Fruit fly (Drosophila melanogaster) whole organism, prepupa: ENCODE results near the gene CG32071.

Source experiments
- Blimp-1 ChIP-seq: fragments of 200-800 bp; sonication (Bioruptor generic); optimal IDR thresholded peaks from 3 replicates; lab custom pipeline; 2017; ENCODE audit warnings: missing biosample characterization, missing genetic modification characterization, mild to moderate bottlenecking, moderate library complexity, missing genetic modification reagents
- CG10631 ChIP-seq: fragments of 200-800 bp; sonication (Bioruptor generic); optimal IDR thresholded peaks from 2 replicates; lab custom pipeline; 2016; ENCODE audit warnings: missing biosample characterization, missing genetic modification characterization
- CG11762 ChIP-seq: fragments of 200-800 bp; sonication (Bioruptor generic); optimal IDR thresholded peaks from 3 replicates; lab custom pipeline; 2016; ENCODE audit warnings: missing biosample characterization, missing genetic modification characterization; ENCODE audit not compliant: insufficient read depth
- CG11902 ChIP-seq: fragments of 200-800 bp; sonication (Bioruptor generic); optimal IDR thresholded peaks from 3 replicates; lab custom pipeline; 2016; ENCODE audit warnings: missing biosample characterization, missing genetic modification characterization
- CG15336 ChIP-seq: fragments of 200-800 bp; sonication (Bioruptor generic); IDR thresholded peaks from 2 replicates; pipeline ENCODE4 v1.3.6; 2022; ENCODE audit warnings: missing biosample characterization, missing genetic modification characterization
- CG1621 ChIP-seq: fragments of 200-800 bp; sonication (Bioruptor generic); optimal IDR thresholded peaks from 3 replicates; lab custom pipeline; 2018; ENCODE audit warnings: missing biosample characterization, mild to moderate bottlenecking, missing genetic modification characterization
- CG16779 ChIP-seq: fragments of 200-800 bp; sonication (Bioruptor generic); optimal IDR thresholded peaks from 3 replicates; lab custom pipeline; 2017; ENCODE audit warnings: missing biosample characterization, mild to moderate bottlenecking, missing genetic modification characterization
- CG3032 ChIP-seq: fragments of 200-800 bp; optimal IDR thresholded peaks from 2 replicates; lab custom pipeline; 2019; ENCODE audit warnings: missing biosample characterization, mild to moderate bottlenecking, missing genetic modification characterization, moderate library complexity
- CG32006 ChIP-seq: fragments of 200-800 bp; sonication (Bioruptor generic); optimal IDR thresholded peaks from 3 replicates; lab custom pipeline; 2017; ENCODE audit warnings: missing biosample characterization, mild to moderate bottlenecking, missing genetic modification characterization
- CG34406 ChIP-seq: fragments of 200-800 bp; sonication (Bioruptor generic); optimal IDR thresholded peaks from 3 replicates; lab custom pipeline; 2016; ENCODE audit warnings: missing biosample characterization, missing genetic modification characterization
- CG3919 ChIP-seq: fragments of 200-800 bp; sonication (Bioruptor generic); optimal IDR thresholded peaks from 3 replicates; lab custom pipeline; 2016; ENCODE audit warnings: missing biosample characterization, missing genetic modification characterization
- CG6163 ChIP-seq: fragments of 200-800 bp; sonication (Bioruptor generic); IDR thresholded peaks from 3 replicates; pipeline ENCODE4 v1.3.6; 2022; ENCODE audit warnings: missing biosample characterization, missing genetic modification characterization
- CG6792 ChIP-seq: fragments of 200-800 bp; sonication (Bioruptor generic); optimal IDR thresholded peaks from 3 replicates; lab custom pipeline; 2016; ENCODE audit warnings: missing biosample characterization, missing genetic modification characterization
- CG6808 ChIP-seq: fragments of 200-800 bp; sonication (Bioruptor generic); optimal IDR thresholded peaks from 3 replicates; lab custom pipeline; 2017; ENCODE audit warnings: missing biosample characterization, missing genetic modification characterization, mild to moderate bottlenecking, moderate library complexity, missing genetic modification reagents
- CG6854 ChIP-seq: fragments of 200-800 bp; sonication (Bioruptor generic); optimal IDR thresholded peaks from 2 replicates; lab custom pipeline; 2017; ENCODE audit warnings: missing biosample characterization, mild to moderate bottlenecking, missing genetic modification characterization
- CG8119 ChIP-seq: fragments of 200-800 bp; sonication (Bioruptor generic); IDR thresholded peaks from 3 replicates; pipeline ENCODE4 v1.3.6; 2022; ENCODE audit warnings: missing biosample characterization, missing genetic modification characterization
- CG8319 ChIP-seq: fragments of 200-800 bp; sonication (Bioruptor generic); optimal IDR thresholded peaks from 3 replicates; lab custom pipeline; 2016; ENCODE audit warnings: missing biosample characterization, missing genetic modification characterization
- CG8632 ChIP-seq: fragments of 200-800 bp; sonication (Bioruptor generic); optimal IDR thresholded peaks from 3 replicates; lab custom pipeline; 2016; ENCODE audit warnings: missing biosample characterization, missing genetic modification characterization
- CG9139 ChIP-seq: fragments of 200-800 bp; sonication (Bioruptor generic); optimal IDR thresholded peaks from 3 replicates; lab custom pipeline; 2017; ENCODE audit warnings: missing biosample characterization, mild to moderate bottlenecking, missing genetic modification characterization
- Eip75B ChIP-seq: fragments of 200-800 bp; sonication (Bioruptor generic); optimal IDR thresholded peaks from 3 replicates; lab custom pipeline; 2016; ENCODE audit warnings: missing biosample characterization, missing genetic modification characterization
- Eip78C ChIP-seq: fragments of 200-800 bp; sonication (Bioruptor generic); peaks from one replicate; lab custom pipeline; 2016; ENCODE audit warnings: missing biosample characterization, missing genetic modification characterization
- Ets96B ChIP-seq: fragments of 200-800 bp; optimal IDR thresholded peaks from 2 replicates; lab custom pipeline; 2019; ENCODE audit warnings: missing biosample characterization, mild to moderate bottlenecking, missing genetic modification characterization, moderate library complexity
- Gug ChIP-seq: fragments of 200-800 bp; sonication (Bioruptor generic); IDR thresholded peaks from 2 replicates; pipeline ENCODE4 v1.3.6; 2022; ENCODE audit warnings: missing biosample characterization, missing genetic modification characterization
- Hr38 ChIP-seq: sonication (Bioruptor generic); optimal IDR thresholded peaks from 2 replicates; lab custom pipeline; 2016; ENCODE audit warnings: missing biosample characterization, missing genetic modification characterization
- Hr39 ChIP-seq: fragments of 200-800 bp; sonication (Bioruptor generic); optimal IDR thresholded peaks from 2 replicates; lab custom pipeline; 2016; ENCODE audit warnings: missing biosample characterization, missing genetic modification characterization
- Lpt ChIP-seq: fragments of 200-800 bp; sonication (Bioruptor generic); optimal IDR thresholded peaks from 3 replicates; lab custom pipeline; 2016; ENCODE audit warnings: missing biosample characterization, missing genetic modification characterization
- Met ChIP-seq: fragments of 200-800 bp; sonication (Bioruptor generic); optimal IDR thresholded peaks from 3 replicates; lab custom pipeline; 2016; ENCODE audit warnings: missing biosample characterization, missing genetic modification characterization
- OdsH ChIP-seq: fragments of 200-800 bp; sonication (Bioruptor generic); optimal IDR thresholded peaks from 3 replicates; lab custom pipeline; 2016; ENCODE audit warnings: missing biosample characterization, missing genetic modification characterization
- Smox ChIP-seq: fragments of 200-800 bp; sonication (Bioruptor generic); optimal IDR thresholded peaks from 3 replicates; lab custom pipeline; 2016; ENCODE audit warnings: missing biosample characterization, missing genetic modification characterization
- Sox14 ChIP-seq: fragments of 200-800 bp; sonication (Bioruptor generic); optimal IDR thresholded peaks from 3 replicates; lab custom pipeline; 2016; ENCODE audit warnings: missing biosample characterization, missing genetic modification characterization
- achi ChIP-seq: fragments of 200-800 bp; sonication (Bioruptor generic); optimal IDR thresholded peaks from 3 replicates; lab custom pipeline; 2016; ENCODE audit warnings: missing biosample characterization, missing genetic modification characterization
- acj6 ChIP-seq: fragments of 200-800 bp; sonication (Bioruptor generic); optimal IDR thresholded peaks from 3 replicates; lab custom pipeline; 2016; ENCODE audit warnings: missing biosample characterization, missing genetic modification characterization
- cyc ChIP-seq: fragments of 200-800 bp; sonication (Bioruptor generic); optimal IDR thresholded peaks from 3 replicates; lab custom pipeline; 2016; ENCODE audit warnings: missing biosample characterization, missing genetic modification characterization
- dac ChIP-seq: fragments of 200-800 bp; sonication (Bioruptor generic); optimal IDR thresholded peaks from 2 replicates; lab custom pipeline; 2017; ENCODE audit warnings: missing biosample characterization, mild to moderate bottlenecking, missing genetic modification characterization
- dsx ChIP-seq: fragments of 200-800 bp; optimal IDR thresholded peaks from 3 replicates; lab custom pipeline; 2019; ENCODE audit warnings: missing biosample characterization, mild to moderate bottlenecking, missing genetic modification characterization, moderate library complexity; ENCODE audit not compliant: poor library complexity, severe bottlenecking
- eg ChIP-seq: fragments of 200-800 bp; sonication (Bioruptor generic); IDR thresholded peaks from 3 replicates; pipeline ENCODE4 v1.3.6; 2022; ENCODE audit warnings: missing biosample characterization, missing genetic modification characterization
- esn ChIP-seq: fragments of 200-800 bp; sonication (Bioruptor generic); optimal IDR thresholded peaks from 2 replicates; lab custom pipeline; 2016; ENCODE audit warnings: missing biosample characterization, mild to moderate bottlenecking, missing genetic modification characterization, moderate library complexity
- fd59A ChIP-seq: fragments of 200-800 bp; sonication (Bioruptor generic); optimal IDR thresholded peaks from 2 replicates; lab custom pipeline; 2017; ENCODE audit warnings: missing biosample characterization, mild to moderate bottlenecking, missing genetic modification characterization, missing genetic modification reagents
- fd85E ChIP-seq: fragments of 200-800 bp; sonication (Bioruptor generic); optimal IDR thresholded peaks from 3 replicates; lab custom pipeline; 2016; ENCODE audit warnings: missing biosample characterization, missing genetic modification characterization
- fkh ChIP-seq: fragments of 200-800 bp; sonication (Bioruptor generic); optimal IDR thresholded peaks from 3 replicates; lab custom pipeline; 2017; ENCODE audit warnings: missing biosample characterization, mild to moderate bottlenecking, missing genetic modification characterization, moderate library complexity
- net ChIP-seq: fragments of 200-800 bp; sonication (Bioruptor generic); optimal IDR thresholded peaks from 3 replicates; lab custom pipeline; 2016; ENCODE audit warnings: missing biosample characterization, missing genetic modification characterization
- pdm3 ChIP-seq: fragments of 200-800 bp; sonication (Bioruptor generic); optimal IDR thresholded peaks from 3 replicates; lab custom pipeline; 2016; ENCODE audit warnings: missing biosample characterization, missing genetic modification characterization
- salr ChIP-seq, 2 experiments: fragments of 200-800 bp; sonication (Bioruptor generic); optimal IDR thresholded peaks; 3 replicates each; lab custom pipeline; 2016 to 2018; ENCODE audit warnings: missing biosample characterization in 2 of 2, missing genetic modification characterization in 2 of 2, mild to moderate bottlenecking in 1 of 2
- svp ChIP-seq: fragments of 200-800 bp; sonication (Bioruptor generic); peaks from one replicate; lab custom pipeline; 2016; ENCODE audit warnings: missing biosample characterization, missing genetic modification characterization
- topi ChIP-seq: fragments of 200-800 bp; sonication (Bioruptor generic); optimal IDR thresholded peaks from 3 replicates; lab custom pipeline; 2016; ENCODE audit warnings: missing biosample characterization, missing genetic modification characterization
- vri ChIP-seq: fragments of 200-800 bp; sonication (Bioruptor generic); optimal IDR thresholded peaks from 3 replicates; lab custom pipeline; 2016; ENCODE audit warnings: missing biosample characterization, mild to moderate bottlenecking, missing genetic modification characterization

Gene CG32071

DNA sequence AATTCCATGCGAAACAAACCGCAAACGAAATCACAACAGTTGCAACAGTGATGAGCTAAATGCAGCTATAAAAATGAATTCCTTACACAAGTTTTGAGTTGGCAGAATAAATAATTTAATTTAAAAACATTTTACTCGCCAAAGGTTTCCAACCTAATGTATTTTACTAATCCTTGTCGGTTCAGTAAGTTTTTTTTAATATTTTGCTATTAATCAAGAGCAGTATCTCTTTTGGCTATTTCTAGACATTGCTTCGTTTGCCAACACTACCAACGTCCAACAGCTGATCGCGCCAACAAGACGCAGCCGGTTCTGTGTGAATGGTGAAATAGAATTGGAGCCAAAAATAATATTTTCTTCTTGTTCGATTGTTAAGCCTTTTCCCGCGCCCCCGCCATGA is 39.0 kb downstream of the CG32071 start, which contains the start of the genes CG32075, CG45101 and SuUR (continued):
- peak; percentile 89 for TF ChIP-seq cyc (GFP tag; lab: Kevin White, UChicago)
- peak; percentile 65 for TF ChIP-seq Hr38 (GFP tag; lab: Kevin White, UChicago)
- peak; percentile 76 for TF ChIP-seq CG3919
- peak; percentile 81 for TF ChIP-seq CG8319 (GFP tag; lab: Kevin White, UChicago)
- TF ChIP-seq CG3032: peak; percentile 78
- no peak for TF ChIP-seq CG6854 (GFP tag; lab: Kevin White, UChicago)
- peak; percentile 82 for TF ChIP-seq CG32006 (GFP tag; lab: Kevin White, UChicago)
- TF ChIP-seq acj6 (GFP tag; lab: Kevin White, UChicago): peak; percentile 88
- peak; percentile 66 for TF ChIP-seq CG11762 (GFP tag; lab: Kevin White, UChicago)
- TF ChIP-seq CG11902: peak; percentile 73
- peak; percentile 92 for TF ChIP-seq Hr39 (GFP tag; lab: Kevin White, UChicago)
- TF ChIP-seq OdsH (GFP tag; lab: Kevin White, UChicago): peak; percentile 89
- TF ChIP-seq esn (GFP tag; lab: Kevin White, UChicago): peak; percentile 92
- TF ChIP-seq dac (GFP tag; lab: Kevin White, UChicago): peak; percentile 52

DNA sequence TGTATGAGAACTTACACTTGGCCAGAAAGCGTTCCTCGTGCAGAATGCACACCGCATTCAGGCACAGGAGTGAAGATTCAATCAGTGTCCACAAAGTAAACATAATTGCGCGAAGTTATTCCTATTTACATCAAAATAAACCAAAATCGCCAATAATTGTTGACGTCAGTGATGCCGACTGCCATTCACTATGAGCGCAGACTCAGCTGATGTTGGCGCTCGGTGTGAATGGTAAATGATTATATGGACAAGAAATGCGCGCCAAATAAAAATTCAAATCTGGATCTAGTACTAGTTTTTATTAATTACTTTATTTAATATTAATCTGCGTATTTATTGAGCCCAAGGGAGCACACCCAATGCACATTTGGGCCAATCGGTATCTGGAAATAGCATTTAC is 41.2 kb downstream of the CG32071 start, which contains the start of gene CG32069:
Gene CG32069, minus strand, starts transcription at position 174 of the 400 bp plus-strand sequence.
- TF ChIP-seq Ets96B (tag; lab: Kevin White, UChicago) (no peak), Eip78C (GFP tag; lab: Kevin White, UChicago) (peak; percentile 32), fkh (peak; percentile 5), Hr38 (GFP tag; lab: Kevin White, UChicago) (no peak), Gug (no peak), CG8632 (GFP tag; lab: Kevin White, UChicago) (no peak), CG34406 (GFP tag; lab: Kevin White, UChicago) (no peak), CG16779 (no peak), Blimp-1 (GFP tag; lab: Kevin White, UChicago) (no peak), net (no peak), CG8319 (GFP tag; lab: Kevin White, UChicago) (no peak), CG15336 (no peak)

DNA sequence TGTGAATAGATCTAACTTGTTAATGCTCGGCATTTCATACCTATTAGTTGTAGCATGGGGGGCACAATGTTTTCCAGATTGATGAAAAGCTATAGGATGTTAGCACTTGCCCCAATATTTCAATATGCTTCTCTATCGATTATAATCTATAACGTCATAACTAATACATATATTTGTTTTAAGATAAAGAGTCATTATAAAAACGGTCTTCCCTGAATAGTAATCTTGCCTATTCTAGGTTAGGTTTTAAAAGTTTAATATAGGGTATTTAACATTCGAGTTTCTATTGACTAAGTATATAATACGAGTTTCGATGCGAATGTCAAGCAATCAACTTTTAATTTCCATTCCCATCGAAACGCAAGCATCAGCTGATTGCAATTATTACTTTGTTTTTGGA is 42.5 kb downstream of the CG32071 start, which contains the start of the genes CG6321 and Blos2:
Gene CG6321, minus strand, starts transcription at position 25 of the 400 bp plus-strand sequence.
Gene Blos2, plus strand, starts transcription at position 372 of the 400 bp plus-strand sequence.
- peak; percentile 51 for TF ChIP-seq vri (GFP tag; lab: Kevin White, UChicago)
- TF ChIP-seq CG6163: peak; percentile 70
- no peak for TF ChIP-seq svp
- TF ChIP-seq fd85E (GFP tag; lab: Kevin White, UChicago): no peak
- TF ChIP-seq Met: peak; percentile 79
- TF ChIP-seq CG32006 (GFP tag; lab: Kevin White, UChicago): peak; percentile 81
- TF ChIP-seq Blimp-1 (GFP tag; lab: Kevin White, UChicago): peak; percentile 9
- TF ChIP-seq Smox: peak; percentile 75
- peak; percentile 19 for TF ChIP-seq CG6854 (GFP tag; lab: Kevin White, UChicago)
- TF ChIP-seq fkh: peak; percentile 49
- peak; percentile 79 for TF ChIP-seq topi (GFP tag; lab: Kevin White, UChicago)
- TF ChIP-seq cyc (GFP tag; lab: Kevin White, UChicago): peak; percentile 63
- TF ChIP-seq CG8632 (GFP tag; lab: Kevin White, UChicago): peak; percentile 60
- TF ChIP-seq eg: no peak; the same call in 1 of the 3 replicates
- TF ChIP-seq Ets96B (tag; lab: Kevin White, UChicago): peak; percentile 77
- TF ChIP-seq CG16779: peak; percentile 33
- TF ChIP-seq salr (GFP tag; optimal IDR thresholded peaks at IDR 0.05; lab: Kevin White, UChicago): peak in 1 of 2 experiments; percentile 44
- peak; percentile 81; the same call in 2 of the 3 replicates for TF ChIP-seq CG8119 (GFP tag; lab: Robert Waterston, UW)
- peak; percentile 75 for TF ChIP-seq CG6792 (GFP tag; lab: Kevin White, UChicago)
- peak; percentile 70 for TF ChIP-seq net
- TF ChIP-seq pdm3 (GFP tag; lab: Kevin White, UChicago): peak; percentile 78
- TF ChIP-seq Eip75B (GFP tag; lab: Kevin White, UChicago): peak; percentile 67
- TF ChIP-seq CG6808 (GFP tag; lab: Kevin White, UChicago): peak; percentile 66
- peak; percentile 76 for TF ChIP-seq Sox14
- peak; percentile 14 for TF ChIP-seq CG8319 (GFP tag; lab: Kevin White, UChicago)
- peak; percentile 43 for TF ChIP-seq CG11902
- TF ChIP-seq fd59A: peak; percentile 44
- peak; percentile 83 for TF ChIP-seq dsx (GFP tag; lab: Kevin White, UChicago)
- no peak for TF ChIP-seq CG1621
- peak; percentile 69 for TF ChIP-seq CG10631 (GFP tag; lab: Kevin White, UChicago)
- TF ChIP-seq achi (GFP tag; lab: Kevin White, UChicago): peak; percentile 73
- peak; percentile 73 for TF ChIP-seq acj6 (GFP tag; lab: Kevin White, UChicago)
- peak; percentile 74 for TF ChIP-seq CG34406 (GFP tag; lab: Kevin White, UChicago)
- TF ChIP-seq Lpt (GFP tag; lab: Kevin White, UChicago): peak; percentile 61
- peak; percentile 73 for TF ChIP-seq CG3032
- peak; percentile 65 for TF ChIP-seq CG9139
